Worm (Caenorhabditis elegans): Measurements from ENCODE around the gene coh-1.

DNA sequence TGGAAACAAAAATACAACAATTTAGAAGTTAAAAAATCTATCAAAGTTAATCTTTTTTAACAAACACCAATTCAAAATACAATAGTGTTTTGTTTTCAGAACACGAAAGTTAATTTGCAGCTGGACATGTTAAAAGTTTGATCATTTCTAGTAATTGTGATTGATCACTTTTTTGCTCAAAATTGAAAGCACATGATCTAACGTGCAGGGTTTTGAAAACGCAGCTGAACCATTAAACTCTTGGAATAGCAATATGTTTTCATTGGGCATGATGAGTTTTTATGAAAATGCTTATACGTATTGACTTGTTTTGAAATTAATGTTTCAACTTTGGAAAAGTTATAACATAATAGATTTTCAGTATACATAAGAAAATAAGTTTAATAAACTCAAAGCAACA, 27.5 kb downstream of the coh-1 start:
- TF ChIP-seq ama-1 (optimal IDR thresholded peaks at IDR 0.05) (no peak), tra-4 (tag; optimal IDR thresholded peaks at IDR 0.05) (no peak), hmg-4 (GFP tag; optimal IDR thresholded peaks at IDR 0.05) (no peak), ceh-36 (tag; optimal IDR thresholded peaks at IDR 0.05) (no peak), aly-1 (tag; optimal IDR thresholded peaks at IDR 0.05) (no peak), sea-1 (GFP tag; conservative IDR thresholded peaks at IDR 0.05) (no peak), tbx-37 (GFP tag; conservative IDR thresholded peaks at IDR 0.05) (no peak), flt-1 (GFP tag; IDR thresholded peaks at IDR 0.05) (no peak), tbx-11 (GFP tag; IDR thresholded peaks at IDR 0.05) (no peak), hmbx-1 (tag; optimal IDR thresholded peaks at IDR 0.05) (no peak), ets-7 (tag; optimal IDR thresholded peaks at IDR 0.05) (no peak), F13C5.2 (tag; optimal IDR thresholded peaks at IDR 0.05) (no peak), ceh-13 (GFP tag; optimal IDR thresholded peaks at IDR 0.05) (no peak)
